Worm (Caenorhabditis elegans) whole organism, L2 larva: ENCODE data around the gene F58H1.8.

ENCODE experiments used
- C34F6.9 ChIP-seq: fragments of 150-350 bp; optimal IDR thresholded peaks from 2 replicates; lab custom pipeline; 2014; ENCODE audit warnings: missing biosample characterization, missing genetic modification characterization
- F13H6.1 ChIP-seq: sonication (generic microtip); optimal IDR thresholded peaks from 2 replicates; lab custom pipeline; 2016; ENCODE audit warnings: missing genetic modification characterization, missing compliant biosample characterization
- R02D3.7 ChIP-seq: fragments of 150-350 bp; optimal IDR thresholded peaks from 2 replicates; lab custom pipeline; 2014; ENCODE audit warnings: missing biosample characterization, missing genetic modification characterization
- Y55F3AM.14 ChIP-seq: fragments of 200-800 bp; sonication (Bioruptor generic); optimal IDR thresholded peaks from 2 replicates; lab custom pipeline; 2018; ENCODE audit warnings: mild to moderate bottlenecking, missing genetic modification characterization, missing compliant biosample characterization
- blmp-1 ChIP-seq: sonication (generic microtip); optimal IDR thresholded peaks from 2 replicates; lab custom pipeline; 2017; ENCODE audit warnings: missing genetic modification characterization, mild to moderate bottlenecking, missing compliant biosample characterization, antibody characterized with exemption, moderate library complexity; ENCODE audit not compliant: insufficient read depth
- ceh-16 ChIP-seq: fragments of 150-350 bp; optimal IDR thresholded peaks from 2 replicates; lab custom pipeline; 2014; ENCODE audit warnings: missing biosample characterization, missing genetic modification characterization
- ceh-82 ChIP-seq: fragments of 150-350 bp; optimal IDR thresholded peaks from 2 replicates; lab custom pipeline; 2014; ENCODE audit warnings: missing biosample characterization, missing genetic modification characterization
- crh-2 ChIP-seq: sonication (generic microtip); optimal IDR thresholded peaks from 2 replicates; lab custom pipeline; 2017; ENCODE audit warnings: missing biosample characterization, missing genetic modification characterization
- egl-27 ChIP-seq: sonication (generic microtip); optimal IDR thresholded peaks from 3 replicates; lab custom pipeline; 2017; ENCODE audit warnings: missing biosample characterization, missing genetic modification reagents, missing genetic modification characterization
- elt-3 ChIP-seq: sonication (generic microtip); optimal IDR thresholded peaks from 2 replicates; lab custom pipeline; 2017; ENCODE audit warnings: missing biosample characterization, missing genetic modification characterization
- fos-1 ChIP-seq: fragments of 150-350 bp; optimal IDR thresholded peaks from 2 replicates; lab custom pipeline; 2014; ENCODE audit warnings: missing biosample characterization, missing genetic modification characterization
- gmeb-1 ChIP-seq: fragments of 150-350 bp; optimal IDR thresholded peaks from 2 replicates; lab custom pipeline; 2014; ENCODE audit warnings: missing biosample characterization, missing genetic modification characterization
- lin-11 ChIP-seq: fragments of 150-350 bp; sonication (generic microtip); optimal IDR thresholded peaks from 2 replicates; lab custom pipeline; 2014; ENCODE audit warnings: missing biosample characterization, missing genetic modification characterization, inconsistent platforms, mixed read lengths
- lin-13 ChIP-seq: fragments of 150-350 bp; optimal IDR thresholded peaks from 2 replicates; lab custom pipeline; 2014; ENCODE audit warnings: missing biosample characterization, missing genetic modification reagents, missing genetic modification characterization
- lin-39 ChIP-seq: fragments of 150-350 bp; optimal IDR thresholded peaks from 2 replicates; lab custom pipeline; 2014; ENCODE audit warnings: missing biosample characterization, missing genetic modification reagents, missing genetic modification characterization
- lsy-2 ChIP-seq, 2 experiments: fragments of 150-350 bp in 1 of 2; sonication (generic microtip) in 1 of 2; optimal IDR thresholded peaks; 2 replicates each; lab custom pipeline; 2014 to 2017; ENCODE audit warnings: missing biosample characterization in 2 of 2, missing genetic modification characterization in 2 of 2
- mbf-1 ChIP-seq: sonication (generic microtip); optimal IDR thresholded peaks from 2 replicates; lab custom pipeline; 2017; ENCODE audit warnings: missing biosample characterization, missing genetic modification characterization
- nhr-10 ChIP-seq: sonication (generic microtip); optimal IDR thresholded peaks from 2 replicates; lab custom pipeline; 2017; ENCODE audit warnings: missing biosample characterization, missing genetic modification characterization
- nhr-11 ChIP-seq: fragments of 150-350 bp; optimal IDR thresholded peaks from 2 replicates; lab custom pipeline; 2014; ENCODE audit warnings: missing biosample characterization, missing genetic modification characterization
- nhr-12 ChIP-seq: fragments of 150-350 bp; optimal IDR thresholded peaks from 2 replicates; lab custom pipeline; 2014; ENCODE audit warnings: missing biosample characterization, missing genetic modification characterization
- nhr-129 ChIP-seq: fragments of 150-350 bp; optimal IDR thresholded peaks from 2 replicates; lab custom pipeline; 2014; ENCODE audit warnings: missing biosample characterization, missing genetic modification characterization
- nhr-21 ChIP-seq: fragments of 150-350 bp; optimal IDR thresholded peaks from 2 replicates; lab custom pipeline; 2014; ENCODE audit warnings: missing biosample characterization, missing genetic modification characterization
- nhr-23 ChIP-seq: fragments of 150-350 bp; optimal IDR thresholded peaks from 2 replicates; lab custom pipeline; 2014; ENCODE audit warnings: missing biosample characterization, missing genetic modification reagents, missing genetic modification characterization
- nhr-237 ChIP-seq: fragments of 150-350 bp; optimal IDR thresholded peaks from 2 replicates; lab custom pipeline; 2014; ENCODE audit warnings: missing biosample characterization, missing genetic modification characterization
- nhr-25 ChIP-seq: fragments of 150-350 bp; sonication (generic microtip); optimal IDR thresholded peaks from 3 replicates; lab custom pipeline; 2014; ENCODE audit warnings: missing biosample characterization, missing genetic modification characterization
- nhr-77 ChIP-seq: fragments of 150-350 bp; optimal IDR thresholded peaks from 2 replicates; lab custom pipeline; 2014; ENCODE audit warnings: missing biosample characterization, missing genetic modification characterization
- peb-1 ChIP-seq: fragments of 150-350 bp; optimal IDR thresholded peaks from 2 replicates; lab custom pipeline; 2014; ENCODE audit warnings: missing biosample characterization, missing genetic modification characterization
- sem-4 ChIP-seq: fragments of 150-350 bp; optimal IDR thresholded peaks from 2 replicates; lab custom pipeline; 2014; ENCODE audit warnings: missing biosample characterization, missing genetic modification reagents, missing genetic modification characterization
- skn-1 ChIP-seq: sonication (generic microtip); optimal IDR thresholded peaks from 2 replicates; lab custom pipeline; 2017; ENCODE audit warnings: missing biosample characterization, missing genetic modification characterization
- sma-3 ChIP-seq: sonication (generic microtip); optimal IDR thresholded peaks from 2 replicates; lab custom pipeline; 2016; ENCODE audit warnings: missing genetic modification reagents, missing genetic modification characterization, missing compliant biosample characterization
- sma-9 ChIP-seq, 2 experiments: fragments of 150-350 bp in 1 of 2; sonication (generic microtip) in 1 of 2; optimal IDR thresholded peaks; 2 replicates each; lab custom pipeline; 2014 to 2016; ENCODE audit warnings: missing genetic modification characterization in 2 of 2, mild to moderate bottlenecking in 1 of 2, missing biosample characterization in 1 of 2, missing compliant biosample characterization in 1 of 2, missing genetic modification reagents in 1 of 2, moderate library complexity in 1 of 2
- snpc-4 ChIP-seq: fragments of 150-350 bp; optimal IDR thresholded peaks from 2 replicates; lab custom pipeline; 2014; ENCODE audit warnings: missing biosample characterization, missing genetic modification characterization
- unc-39 ChIP-seq: fragments of 150-350 bp; optimal IDR thresholded peaks from 2 replicates; lab custom pipeline; 2014; ENCODE audit warnings: missing biosample characterization, missing genetic modification characterization
- unc-55 ChIP-seq: fragments of 150-350 bp; sonication (generic microtip); optimal IDR thresholded peaks from 3 replicates; lab custom pipeline; 2014; ENCODE audit warnings: missing biosample characterization, missing genetic modification reagents, missing genetic modification characterization
- unc-62 ChIP-seq: fragments of 150-350 bp; optimal IDR thresholded peaks from 2 replicates; lab custom pipeline; 2014; ENCODE audit warnings: missing biosample characterization, missing genetic modification reagents, missing genetic modification characterization
- ztf-1 ChIP-seq: fragments of 200-800 bp; sonication (Bioruptor generic); conservative IDR thresholded peaks from 2 replicates; pipeline ENCODE4 v1.3.6; 2022; ENCODE audit warnings: missing genetic modification characterization, missing compliant biosample characterization
- ztf-11 ChIP-seq: sonication (generic microtip); optimal IDR thresholded peaks from 2 replicates; lab custom pipeline; 2017; ENCODE audit warnings: missing biosample characterization, missing genetic modification characterization
- ztf-4 ChIP-seq: fragments of 150-350 bp; optimal IDR thresholded peaks from 2 replicates; lab custom pipeline; 2014; ENCODE audit warnings: missing biosample characterization, missing genetic modification characterization

Gene F58H1.8

ce11 chrV:11921689-11922517, 13.0 kb upstream of the F58H1.8 start:
- peak in 1 of 2 experiments; percentile 31 for TF ChIP-seq lsy-2 (tag; optimal IDR thresholded peaks at IDR 0.05; lab: Kevin White, UChicago)
- TF ChIP-seq crh-2 (tag; lab: Kevin White, UChicago) = peak; percentile 54
- TF ChIP-seq fos-1 (tag; lab: Kevin White, UChicago) = peak; percentile 9
- TF ChIP-seq sma-3 (GFP tag; lab: Kevin White, UChicago) = no peak
- TF ChIP-seq sem-4 (tag; lab: Kevin White, UChicago) = no peak
- peak; percentile 42 for TF ChIP-seq F13H6.1 (tag; lab: Kevin White, UChicago)
- TF ChIP-seq unc-55 (GFP tag; lab: Kevin White, UChicago) = peak; percentile 27
- TF ChIP-seq unc-39 = no peak
- peak; percentile 63 for TF ChIP-seq nhr-129 (tag; lab: Kevin White, UChicago)
- TF ChIP-seq skn-1 (tag; lab: Kevin White, UChicago) = no peak
- no peak for TF ChIP-seq ceh-16 (tag; lab: Kevin White, UChicago)
- TF ChIP-seq C34F6.9 (tag; lab: Kevin White, UChicago) = peak; percentile 62
- TF ChIP-seq sma-9 (GFP tag; optimal IDR thresholded peaks at IDR 0.05; lab: Kevin White, UChicago) = peak; percentile 49
- TF ChIP-seq sma-9 (tag; optimal IDR thresholded peaks at IDR 0.05; lab: Kevin White, UChicago) = no peak
- TF ChIP-seq, all 48 proteins: peak for 8

- TF ChIP-seq F13H6.1 (tag; lab: Kevin White, UChicago) (no peak), mbf-1 (no peak), fos-1 (tag; lab: Kevin White, UChicago) (no peak), nhr-10 (tag; lab: Kevin White, UChicago) (no peak), nhr-77 (tag; lab: Kevin White, UChicago) (no peak), nhr-23 (tag; lab: Kevin White, UChicago) (no peak), peb-1 (no peak), nhr-129 (tag; lab: Kevin White, UChicago) (no peak), skn-1 (tag; lab: Kevin White, UChicago) (no peak), snpc-4 (tag; lab: Kevin White, UChicago) (no peak), nhr-237 (tag; lab: Kevin White, UChicago) (no peak)
These were observed 7.6 kb upstream of the F58H1.8 start, which contains the start of gene osm-6 for ce11 chrV:11927346-11927745. Gene osm-6, minus strand, starts transcription at chrV:11927446.

ce11 chrV:11929046-11929590, 5.8 kb upstream of the F58H1.8 start, which contains the start of gene F58H1.2:
Gene F58H1.2, plus strand, starts transcription at chrV:11929096.
- no peak for TF ChIP-seq egl-27 (tag; lab: Kevin White, UChicago)
- TF ChIP-seq Y55F3AM.14 (GFP tag; lab: Kevin White, UChicago) = no peak
- TF ChIP-seq nhr-10 (tag; lab: Kevin White, UChicago) = no peak
- TF ChIP-seq nhr-12 = no peak
- no peak for TF ChIP-seq elt-3
- no peak for TF ChIP-seq gmeb-1
- TF ChIP-seq blmp-1 (tag; lab: Kevin White, UChicago) = no peak
- TF ChIP-seq fos-1 (tag; lab: Kevin White, UChicago) = no peak
- no peak for TF ChIP-seq sma-9 (GFP tag; optimal IDR thresholded peaks at IDR 0.05; lab: Kevin White, UChicago)
- no peak for TF ChIP-seq sma-9 (tag; optimal IDR thresholded peaks at IDR 0.05; lab: Kevin White, UChicago)
- TF ChIP-seq nhr-25 = no peak
- TF ChIP-seq ztf-11 (tag; lab: Kevin White, UChicago) = no peak
- no peak for TF ChIP-seq ceh-82 (tag; lab: Kevin White, UChicago)
- TF ChIP-seq nhr-237 (tag; lab: Kevin White, UChicago) = no peak
- no peak for TF ChIP-seq lin-11 (tag; lab: Kevin White, UChicago)
- no peak for TF ChIP-seq nhr-77 (tag; lab: Kevin White, UChicago)
- no peak for TF ChIP-seq nhr-11 (tag; lab: Kevin White, UChicago)

ce11 chrV:11933196-11934028, 1.5 kb upstream of the F58H1.8 start, which contains the start of the genes aman-2 and F58H1.3:
Gene aman-2, minus strand, starts transcription at chrV:11933246.
Gene F58H1.3, plus strand, starts transcription at chrV:11933978.
- peak; percentile 26 for TF ChIP-seq crh-2 (tag; lab: Kevin White, UChicago)
- peak; percentile 6 for TF ChIP-seq fos-1 (tag; lab: Kevin White, UChicago)
- no peak for TF ChIP-seq unc-62 (GFP tag; lab: Kevin White, UChicago)
- peak; percentile 66 for TF ChIP-seq unc-55 (GFP tag; lab: Kevin White, UChicago)
- no peak for TF ChIP-seq unc-39
- TF ChIP-seq R02D3.7 (tag; lab: Kevin White, UChicago) = no peak
- TF ChIP-seq lsy-2 (tag; optimal IDR thresholded peaks at IDR 0.05; lab: Kevin White, UChicago) = peak in 1 of 2 experiments; percentile 70
- TF ChIP-seq gmeb-1 = no peak
- peak; percentile 11 for TF ChIP-seq snpc-4 (tag; lab: Kevin White, UChicago)
- TF ChIP-seq nhr-77 (tag; lab: Kevin White, UChicago) = no peak
- TF ChIP-seq nhr-21 (tag; lab: Kevin White, UChicago) = no peak
- no peak for TF ChIP-seq Y55F3AM.14 (GFP tag; lab: Kevin White, UChicago)
- TF ChIP-seq sma-9 (GFP tag; optimal IDR thresholded peaks at IDR 0.05; lab: Kevin White, UChicago) = no peak
- no peak for TF ChIP-seq sma-9 (tag; optimal IDR thresholded peaks at IDR 0.05; lab: Kevin White, UChicago)
- no peak for TF ChIP-seq ztf-1
- no peak for TF ChIP-seq lin-39 (tag; lab: Kevin White, UChicago)
- no peak for TF ChIP-seq nhr-11 (tag; lab: Kevin White, UChicago)
- TF ChIP-seq C34F6.9 (tag; lab: Kevin White, UChicago) = peak; percentile 82
- no peak for TF ChIP-seq sem-4 (tag; lab: Kevin White, UChicago)
- no peak for TF ChIP-seq ztf-4 (tag; lab: Kevin White, UChicago)
- no peak for TF ChIP-seq ceh-16 (tag; lab: Kevin White, UChicago)
- no peak for TF ChIP-seq nhr-237 (tag; lab: Kevin White, UChicago)
- no peak for TF ChIP-seq skn-1 (tag; lab: Kevin White, UChicago)
- TF ChIP-seq nhr-25 = no peak
- no peak for TF ChIP-seq lin-11 (tag; lab: Kevin White, UChicago)
- peak; percentile 36 for TF ChIP-seq lin-13
